Fruit fly (Drosophila melanogaster) whole organism, embryonic: ENCODE results near the gene spdo.

Experiments used
- CG12659 ChIP-seq: fragments of 200-800 bp; sonication (Bioruptor generic); optimal IDR thresholded peaks from 3 replicates; lab custom pipeline; 2017; ENCODE audit warnings: mild to moderate bottlenecking, missing biosample characterization, missing genetic modification reagents, missing genetic modification characterization
- CG9876 ChIP-seq: fragments of 200-800 bp; sonication (Bioruptor generic); optimal IDR thresholded peaks from 2 replicates; lab custom pipeline; 2016; ENCODE audit warnings: missing biosample characterization, missing genetic modification characterization
- Hsf ChIP-seq: fragments of 200-800 bp; sonication (Bioruptor generic); optimal IDR thresholded peaks from 3 replicates; lab custom pipeline; 2016; ENCODE audit warnings: missing biosample characterization, missing genetic modification characterization
- Neu2 ChIP-seq: fragments of 200-800 bp; sonication (Bioruptor generic); optimal IDR thresholded peaks from 3 replicates; lab custom pipeline; 2016; ENCODE audit warnings: missing biosample characterization, missing genetic modification characterization, borderline replicate concordance
- Poxn ChIP-seq: fragments of 200-800 bp; sonication (Bioruptor generic); IDR thresholded peaks from 2 replicates; pipeline ENCODE4 v1.3.6; 2022; ENCODE audit warnings: missing biosample characterization, missing genetic modification characterization
- danr ChIP-seq: fragments of 200-800 bp; sonication (Bioruptor generic); IDR thresholded peaks from 2 replicates; pipeline ENCODE4 v1.3.6; 2022; ENCODE audit warnings: missing biosample characterization, missing genetic modification characterization
- gcm2 ChIP-seq: fragments of 200-800 bp; sonication (Bioruptor generic); optimal IDR thresholded peaks from 2 replicates; lab custom pipeline; 2016; ENCODE audit warnings: missing biosample characterization, missing genetic modification characterization
- insv ChIP-seq, 2 experiments: fragments of 200-800 bp; sonication (Bioruptor generic); optimal IDR thresholded peaks; 3 replicates each; lab custom pipeline; 2016 to 2018; ENCODE audit warnings: missing biosample characterization in 2 of 2, missing genetic modification characterization in 2 of 2
- odd ChIP-seq: fragments of 200-800 bp; sonication (Bioruptor generic); optimal IDR thresholded peaks from 2 replicates; lab custom pipeline; 2017; ENCODE audit warnings: missing biosample characterization, mild to moderate bottlenecking, missing genetic modification characterization
- so ChIP-seq: fragments of 200-800 bp; sonication (Bioruptor generic); IDR thresholded peaks from 3 replicates; pipeline ENCODE4 v1.3.6; 2022; ENCODE audit warnings: missing biosample characterization, missing genetic modification characterization
- zfh2 ChIP-seq: fragments of 200-800 bp; sonication (Bioruptor generic); optimal IDR thresholded peaks from 2 replicates; lab custom pipeline; 2016; ENCODE audit warnings: missing biosample characterization, missing genetic modification characterization

dm6 chr3R:30474667-30475213 lies 1.7 kb upstream of the spdo start:
- TF ChIP-seq Poxn (GFP tag; lab: Robert Waterston, UW) = no peak
- TF ChIP-seq gcm2 = no peak
- TF ChIP-seq CG12659 (GFP tag; lab: Kevin White, UChicago) = no peak
- no peak for TF ChIP-seq odd (GFP tag; lab: Kevin White, UChicago)
- no peak for TF ChIP-seq Neu2 (GFP tag; lab: Kevin White, UChicago)
- TF ChIP-seq insv (GFP tag; optimal IDR thresholded peaks at IDR 0.05; lab: Kevin White, UChicago) = no peak
- TF ChIP-seq CG9876 (GFP tag; lab: Kevin White, UChicago) = no peak
- no peak for TF ChIP-seq zfh2 (GFP tag; lab: Kevin White, UChicago)
- no peak for TF ChIP-seq Hsf (GFP tag; lab: Kevin White, UChicago)
- TF ChIP-seq so (GFP tag; lab: Robert Waterston, UW) = no peak
- TF ChIP-seq danr = no peak
